Worm (Caenorhabditis elegans) whole organism, L4 larva: ENCODE results near the gene txbp-3.

ENCODE experiments used
- F10B5.3 ChIP-seq: sonication (generic microtip); optimal IDR thresholded peaks from 2 replicates; lab custom pipeline; 2016; ENCODE audit warnings: mild to moderate bottlenecking, missing genetic modification characterization, missing compliant biosample characterization
- F37D6.2 ChIP-seq: sonication (generic microtip); optimal IDR thresholded peaks from 2 replicates; lab custom pipeline; 2016; ENCODE audit warnings: mild to moderate bottlenecking, missing genetic modification characterization, missing compliant biosample characterization
- R02D3.7 ChIP-seq: fragments of 150-350 bp; sonication (generic microtip); optimal IDR thresholded peaks from 3 replicates; lab custom pipeline; 2014; ENCODE audit warnings: missing biosample characterization, missing genetic modification characterization
- T20F7.1 ChIP-seq: fragments of 200-800 bp; sonication (Bioruptor generic); optimal IDR thresholded peaks from 2 replicates; lab custom pipeline; 2018; ENCODE audit warnings: mild to moderate bottlenecking, missing genetic modification characterization, missing compliant biosample characterization
- Y105C5A.15 ChIP-seq: fragments of 200-800 bp; sonication (Bioruptor generic); IDR thresholded peaks from 2 replicates; pipeline ENCODE4 v1.3.6; 2022; ENCODE audit warnings: missing genetic modification characterization, missing compliant biosample characterization
- Y48G9A.11 ChIP-seq: fragments of 200-800 bp; sonication (Bioruptor generic); IDR thresholded peaks from 2 replicates; pipeline ENCODE4 v1.3.6; 2022; ENCODE audit warnings: missing genetic modification reagents, missing genetic modification characterization, missing compliant biosample characterization
- Y75B8A.6 ChIP-seq: fragments of 200-800 bp; sonication (Bioruptor generic); IDR thresholded peaks from 2 replicates; pipeline ENCODE4 v1.3.6; 2022; ENCODE audit warnings: missing genetic modification reagents, missing genetic modification characterization, missing compliant biosample characterization
- ZK337.2 ChIP-seq: fragments of 200-800 bp; sonication (Bioruptor generic); IDR thresholded peaks from 2 replicates; pipeline ENCODE4 v1.3.6; 2022; ENCODE audit warnings: missing genetic modification reagents, missing genetic modification characterization, missing compliant biosample characterization
- ZK546.5 ChIP-seq, 2 experiments: sonication (generic microtip); optimal IDR thresholded peaks; 2 replicates each; lab custom pipeline; 2017; ENCODE audit warnings: missing biosample characterization in 2 of 2, missing genetic modification characterization in 2 of 2
- aha-1 ChIP-seq: fragments of 150-350 bp; peaks from one replicate; lab custom pipeline; 2014; ENCODE audit warnings: missing biosample characterization, missing genetic modification characterization
- arid-1 ChIP-seq: fragments of 200-800 bp; sonication (Bioruptor generic); conservative IDR thresholded peaks from 2 replicates; pipeline ENCODE4 v1.3.6; 2022; ENCODE audit warnings: missing genetic modification reagents, missing genetic modification characterization, missing compliant biosample characterization
- ceh-28 ChIP-seq: fragments of 150-350 bp; optimal IDR thresholded peaks from 2 replicates; lab custom pipeline; 2014; ENCODE audit warnings: missing biosample characterization, missing genetic modification reagents, missing genetic modification characterization
- ceh-32 ChIP-seq: sonication (generic microtip); optimal IDR thresholded peaks from 2 replicates; lab custom pipeline; 2016; ENCODE audit warnings: mild to moderate bottlenecking, missing genetic modification characterization, missing compliant biosample characterization; ENCODE audit not compliant: poor library complexity
- ceh-44 ChIP-seq: fragments of 200-800 bp; sonication (Bioruptor generic); IDR thresholded peaks from 2 replicates; pipeline ENCODE4 v1.3.6; 2022; ENCODE audit warnings: missing genetic modification reagents, missing genetic modification characterization, missing compliant biosample characterization
- ceh-62 ChIP-seq: sonication (generic microtip); optimal IDR thresholded peaks from 2 replicates; lab custom pipeline; 2017; ENCODE audit warnings: missing biosample characterization, missing genetic modification characterization
- ces-1 ChIP-seq: fragments of 150-350 bp; sonication (generic microtip); optimal IDR thresholded peaks from 4 replicates; lab custom pipeline; 2014; ENCODE audit warnings: missing biosample characterization, missing genetic modification reagents, missing genetic modification characterization
- cey-2 ChIP-seq: sonication (generic microtip); optimal IDR thresholded peaks from 3 replicates; lab custom pipeline; 2017; ENCODE audit warnings: missing genetic modification characterization, mild to moderate bottlenecking, missing compliant biosample characterization, antibody characterized with exemption, borderline replicate concordance; ENCODE audit not compliant: insufficient read depth
- daf-8 ChIP-seq: fragments of 200-800 bp; sonication (Bioruptor generic); IDR thresholded peaks from 2 replicates; pipeline ENCODE4 v1.3.6; 2022; ENCODE audit warnings: missing genetic modification characterization, missing compliant biosample characterization
- dmd-9 ChIP-seq: fragments of 200-800 bp; sonication (Bioruptor generic); IDR thresholded peaks from 2 replicates; pipeline ENCODE4 v1.3.6; 2022; ENCODE audit warnings: missing genetic modification reagents, missing genetic modification characterization, missing compliant biosample characterization
- egl-27 ChIP-seq: sonication (generic microtip); optimal IDR thresholded peaks from 3 replicates; lab custom pipeline; 2017; ENCODE audit warnings: missing biosample characterization, missing genetic modification reagents, missing genetic modification characterization
- fkh-10 ChIP-seq: fragments of 150-350 bp; optimal IDR thresholded peaks from 2 replicates; lab custom pipeline; 2014; ENCODE audit warnings: missing biosample characterization, missing genetic modification reagents, missing genetic modification characterization
- fos-1 ChIP-seq: fragments of 150-350 bp; optimal IDR thresholded peaks from 2 replicates; lab custom pipeline; 2014; ENCODE audit warnings: missing biosample characterization, missing genetic modification characterization
- gei-8 ChIP-seq: fragments of 200-800 bp; sonication (Bioruptor generic); optimal IDR thresholded peaks from 2 replicates; lab custom pipeline; 2018; ENCODE audit warnings: mild to moderate bottlenecking, missing genetic modification characterization, missing compliant biosample characterization
- lim-7 ChIP-seq: fragments of 200-800 bp; sonication (Bioruptor generic); IDR thresholded peaks from 2 replicates; pipeline ENCODE4 v1.3.6; 2022; ENCODE audit warnings: missing genetic modification characterization, missing compliant biosample characterization
- lin-15B ChIP-seq: fragments of 150-350 bp; sonication (generic microtip); optimal IDR thresholded peaks from 3 replicates; lab custom pipeline; 2014; ENCODE audit warnings: missing biosample characterization, missing genetic modification characterization
- lin-39 ChIP-seq: fragments of 150-350 bp; optimal IDR thresholded peaks from 2 replicates; lab custom pipeline; 2014; ENCODE audit warnings: missing biosample characterization, missing genetic modification reagents, missing genetic modification characterization
- lir-3 ChIP-seq: sonication (generic microtip); optimal IDR thresholded peaks from 2 replicates; lab custom pipeline; 2016; ENCODE audit warnings: mild to moderate bottlenecking, missing genetic modification characterization, missing compliant biosample characterization
- lsy-2 ChIP-seq, 2 experiments: fragments of 150-350 bp in 1 of 2; sonication (generic microtip) in 1 of 2; optimal IDR thresholded peaks; 2 replicates each; lab custom pipeline; 2014 to 2017; ENCODE audit warnings: missing biosample characterization in 2 of 2, missing genetic modification characterization in 2 of 2
- madf-5 ChIP-seq, 2 experiments: fragments of 200-800 bp; sonication (Bioruptor generic); IDR thresholded peaks; 2 replicates each; pipeline ENCODE4 v1.3.6; 2022; ENCODE audit warnings: missing compliant biosample characterization in 2 of 2, missing genetic modification characterization in 2 of 2
- nhr-10 ChIP-seq: fragments of 150-350 bp; optimal IDR thresholded peaks from 2 replicates; lab custom pipeline; 2014; ENCODE audit warnings: missing biosample characterization, missing genetic modification characterization
- nhr-102 ChIP-seq: sonication (generic microtip); optimal IDR thresholded peaks from 2 replicates; lab custom pipeline; 2016; ENCODE audit warnings: mild to moderate bottlenecking, missing genetic modification characterization, moderate library complexity, missing compliant biosample characterization
- nhr-41 ChIP-seq: fragments of 200-800 bp; sonication (Bioruptor generic); IDR thresholded peaks from 2 replicates; pipeline ENCODE4 v1.3.6; 2022; ENCODE audit warnings: missing genetic modification reagents, missing genetic modification characterization, missing compliant biosample characterization
- nhr-48 ChIP-seq: sonication (generic microtip); optimal IDR thresholded peaks from 2 replicates; lab custom pipeline; 2016; ENCODE audit warnings: mild to moderate bottlenecking, missing genetic modification characterization, missing compliant biosample characterization
- nhr-77 ChIP-seq: fragments of 150-350 bp; optimal IDR thresholded peaks from 2 replicates; lab custom pipeline; 2014; ENCODE audit warnings: missing biosample characterization, missing genetic modification characterization
- php-3 ChIP-seq: fragments of 200-800 bp; sonication (Bioruptor generic); IDR thresholded peaks from 2 replicates; pipeline ENCODE4 v1.3.6; 2022; ENCODE audit warnings: missing genetic modification reagents, missing genetic modification characterization, missing compliant biosample characterization
- pqm-1 ChIP-seq: sonication (generic microtip); optimal IDR thresholded peaks from 2 replicates; lab custom pipeline; 2017; ENCODE audit warnings: missing biosample characterization, missing genetic modification characterization
- rbr-2 ChIP-seq: sonication (generic microtip); optimal IDR thresholded peaks from 2 replicates; lab custom pipeline; 2016; ENCODE audit warnings: missing genotype, missing genetic modification characterization, missing compliant biosample characterization
- saeg-2 ChIP-seq: fragments of 200-800 bp; sonication (Bioruptor generic); IDR thresholded peaks from 2 replicates; pipeline ENCODE4 v1.3.6; 2022; ENCODE audit warnings: missing genetic modification reagents, missing genetic modification characterization, missing compliant biosample characterization
- sdz-12 ChIP-seq: fragments of 200-800 bp; sonication (Bioruptor generic); optimal IDR thresholded peaks from 2 replicates; lab custom pipeline; 2018; ENCODE audit warnings: mild to moderate bottlenecking, missing genetic modification characterization, missing compliant biosample characterization
- skn-1 ChIP-seq: fragments of 150-350 bp; optimal IDR thresholded peaks from 2 replicates; lab custom pipeline; 2014; ENCODE audit warnings: missing biosample characterization, missing genetic modification characterization
- snpc-1.2 ChIP-seq: fragments of 200-800 bp; sonication (Bioruptor generic); IDR thresholded peaks from 2 replicates; pipeline ENCODE4 v1.3.6; 2022; ENCODE audit warnings: missing genetic modification reagents, missing genetic modification characterization, missing compliant biosample characterization
- snpc-4 ChIP-seq: fragments of 150-350 bp; optimal IDR thresholded peaks from 2 replicates; lab custom pipeline; 2014; ENCODE audit warnings: missing biosample characterization, missing genetic modification characterization
- spr-1 ChIP-seq: sonication (generic microtip); optimal IDR thresholded peaks from 2 replicates; lab custom pipeline; 2016; ENCODE audit warnings: mild to moderate bottlenecking, missing genetic modification characterization, missing compliant biosample characterization
- tag-97 ChIP-seq: fragments of 200-800 bp; sonication (Bioruptor generic); IDR thresholded peaks from 2 replicates; pipeline ENCODE4 v1.3.6; 2022; ENCODE audit warnings: missing genetic modification characterization, missing compliant biosample characterization
- tra-1 ChIP-seq: fragments of 200-800 bp; sonication (Bioruptor generic); IDR thresholded peaks from 2 replicates; pipeline ENCODE4 v1.3.6; 2022; ENCODE audit warnings: missing genetic modification reagents, missing genetic modification characterization, missing compliant biosample characterization
- unc-39 ChIP-seq: sonication (generic microtip); optimal IDR thresholded peaks from 2 replicates; lab custom pipeline; 2017; ENCODE audit warnings: missing biosample characterization, missing genetic modification characterization
- vab-7 ChIP-seq: fragments of 200-800 bp; sonication (Bioruptor generic); IDR thresholded peaks from 2 replicates; pipeline ENCODE4 v1.3.6; 2022; ENCODE audit warnings: missing genetic modification reagents, missing genetic modification characterization, missing compliant biosample characterization
- ztf-7 ChIP-seq: fragments of 150-350 bp; optimal IDR thresholded peaks from 2 replicates; lab custom pipeline; 2014; ENCODE audit warnings: missing biosample characterization, missing genetic modification characterization

The txbp-3 gene

DNA sequence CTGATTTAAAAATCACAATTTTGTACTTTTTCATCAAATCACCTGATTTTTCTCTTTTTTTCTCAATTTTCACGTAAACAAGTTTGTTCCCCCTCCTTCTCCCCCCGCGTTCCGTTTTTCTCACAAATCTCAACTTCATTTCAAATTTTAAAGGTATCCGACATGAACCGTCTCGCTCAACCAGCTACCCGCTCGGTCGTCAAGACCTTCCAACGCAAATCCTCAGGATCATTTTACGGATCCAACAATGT is 34.2 kb upstream of the txbp-3 start, which contains the start of gene cox-6A:
Gene cox-6A (plus strand): TSS at position 152 of the 251 bp plus-strand sequence.
- TF ChIP-seq unc-39 (tag; lab: Kevin White, UChicago): no peak

DNA sequence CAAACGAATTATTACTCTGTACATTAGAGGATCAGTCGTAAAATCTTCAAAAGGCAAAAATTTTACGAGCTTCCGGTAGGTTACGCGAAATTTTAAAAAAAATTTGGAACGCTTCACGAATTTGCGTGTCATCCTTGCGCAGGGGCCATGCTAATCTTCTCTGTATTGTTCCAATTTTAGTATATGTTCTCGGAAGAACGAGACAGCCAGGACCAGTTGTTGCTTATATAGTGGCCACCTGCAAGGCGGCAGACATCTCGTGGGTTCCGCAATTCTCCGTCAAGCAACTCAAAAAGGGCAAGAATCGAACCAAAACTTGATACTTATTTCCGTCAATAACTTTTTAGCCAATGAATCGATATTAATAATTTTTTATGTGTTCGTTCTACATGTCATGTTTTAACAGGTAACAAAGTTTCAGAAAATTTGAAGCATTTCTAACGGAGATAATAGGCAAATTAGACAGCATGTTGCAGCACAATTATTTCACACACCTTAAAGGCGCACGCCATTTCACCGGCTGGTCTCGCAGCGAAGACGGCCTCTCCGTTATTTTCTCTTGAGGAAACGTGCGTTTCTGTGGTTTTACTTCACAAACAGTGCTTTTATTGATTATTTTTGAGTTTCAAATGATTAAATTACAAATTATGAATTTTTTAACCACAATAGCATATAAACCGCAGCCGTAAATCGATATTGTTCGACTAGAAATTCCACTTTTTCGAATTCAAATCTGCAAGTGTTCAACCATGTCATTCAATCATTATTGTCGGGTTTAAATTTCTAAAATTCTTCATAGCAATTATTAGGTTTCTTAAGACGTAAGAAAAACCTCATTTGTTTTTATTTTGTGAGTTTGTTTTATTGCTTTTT is 33.7 kb upstream of the txbp-3 start:
- TF ChIP-seq sdz-12: peak; percentile 67
- TF ChIP-seq ces-1 (GFP tag; lab: Kevin White, UChicago): no peak
- peak; percentile 86 for TF ChIP-seq nhr-48
- TF ChIP-seq lin-15B: no peak
- peak; percentile 59 for TF ChIP-seq tra-1 (GFP tag; lab: Robert Waterston, UW)
- peak; percentile 60 for TF ChIP-seq ceh-32 (tag; lab: Kevin White, UChicago)
- TF ChIP-seq T20F7.1: peak; percentile 79
- TF ChIP-seq Y75B8A.6 (GFP tag; lab: Robert Waterston, UW): peak; percentile 94
- peak; percentile 81 for TF ChIP-seq ceh-44
- peak; percentile 78; the same call in 1 of the 2 replicates for TF ChIP-seq saeg-2 (GFP tag; lab: Robert Waterston, UW)
- peak; percentile 72; the same call in 1 of the 2 replicates for TF ChIP-seq Y105C5A.15 (GFP tag; lab: Robert Waterston, UW)
- TF ChIP-seq vab-7 (GFP tag; lab: Robert Waterston, UW): peak; percentile 82
- TF ChIP-seq nhr-10 (tag; lab: Kevin White, UChicago): no peak
- peak; percentile 80 for TF ChIP-seq dmd-9 (GFP tag; lab: Robert Waterston, UW)
- TF ChIP-seq nhr-77: no peak
- peak; percentile 70 for TF ChIP-seq fkh-10 (GFP tag; lab: Kevin White, UChicago)
- TF ChIP-seq R02D3.7: peak; percentile 18
- peak; percentile 68 for TF ChIP-seq ZK337.2 (GFP tag; lab: Robert Waterston, UW)
- TF ChIP-seq snpc-4: peak; percentile 96
- no peak for TF ChIP-seq skn-1 (tag; lab: Kevin White, UChicago)
- TF ChIP-seq ZK546.5 (tag; optimal IDR thresholded peaks at IDR 0.05; lab: Kevin White, UChicago): no peak
- TF ChIP-seq nhr-41 (GFP tag; lab: Robert Waterston, UW): peak; percentile 61
- TF ChIP-seq lin-39: no peak
- peak; percentile 94 for TF ChIP-seq nhr-102
- TF ChIP-seq madf-5 (GFP tag; IDR thresholded peaks at IDR 0.05; lab: Robert Waterston, UW): peak in 1 of 2 experiments; percentile 85; a peak in 2 of 4 replicates
- peak; percentile 87 for TF ChIP-seq Y48G9A.11 (GFP tag; lab: Robert Waterston, UW)
- no peak for TF ChIP-seq tag-97 (GFP tag; lab: Robert Waterston, UW)
- TF ChIP-seq egl-27 (tag; lab: Kevin White, UChicago): no peak
- TF ChIP-seq lsy-2 (tag; optimal IDR thresholded peaks at IDR 0.05; lab: Kevin White, UChicago): peak; percentile 48 to 78
- peak; percentile 74; the same call in 1 of the 2 replicates for TF ChIP-seq php-3 (GFP tag; lab: Robert Waterston, UW)
- peak; percentile 82 for TF ChIP-seq lir-3 (tag; lab: Kevin White, UChicago)
- TF ChIP-seq fos-1 (tag; lab: Kevin White, UChicago): no peak
- peak; percentile 83 for TF ChIP-seq F10B5.3 (tag; lab: Kevin White, UChicago)
- peak; percentile 86 for TF ChIP-seq snpc-1.2 (GFP tag; lab: Robert Waterston, UW)
- peak; percentile 94 for TF ChIP-seq aha-1 (tag; lab: Kevin White, UChicago)
- TF ChIP-seq spr-1 (tag; lab: Kevin White, UChicago): peak; percentile 77
- peak; percentile 90 for TF ChIP-seq rbr-2
- TF ChIP-seq F37D6.2 (tag; lab: Kevin White, UChicago): peak; percentile 75
- TF ChIP-seq ztf-7 (tag; lab: Kevin White, UChicago): peak; percentile 85
- TF ChIP-seq ceh-28 (tag; lab: Kevin White, UChicago): no peak
- no peak for TF ChIP-seq ceh-62 (tag; lab: Kevin White, UChicago)
- peak; percentile 76; the same call in 1 of the 2 replicates for TF ChIP-seq daf-8 (GFP tag; lab: Robert Waterston, UW)
- TF ChIP-seq pqm-1 (tag; lab: Kevin White, UChicago): no peak
- peak; percentile 90 for TF ChIP-seq gei-8 (GFP tag; lab: Kevin White, UChicago)
- TF ChIP-seq lim-7 (GFP tag; lab: Robert Waterston, UW): peak; percentile 83
- peak; percentile 95 for TF ChIP-seq arid-1 (GFP tag; lab: Robert Waterston, UW)
- no peak for TF ChIP-seq cey-2
